Worm (Caenorhabditis elegans): ENCODE data around the gene egl-43.
A peak's percentile ranks its signal among the peaks of the same experiment; 100 is the strongest.

The egl-43 gene

ce11 chrII:9935664-9936063, 19.3 kb upstream of the egl-43 start:
- TF ChIP-seq snpc-4 (tag; optimal IDR thresholded peaks at IDR 0.05) (no peak), irx-1 (tag; optimal IDR thresholded peaks at IDR 0.05) (no peak), C16A3.4 (tag; optimal IDR thresholded peaks at IDR 0.05) (no peak), rnt-1 (tag; optimal IDR thresholded peaks at IDR 0.05) (no peak), lin-13 (GFP tag; optimal IDR thresholded peaks at IDR 0.05) (no peak), nhr-85 (tag) (peak; percentile 62), swsn-7 (tag; optimal IDR thresholded peaks at IDR 0.05) (no peak), tlp-1 (tag; optimal IDR thresholded peaks at IDR 0.05) (no peak)

ce11 chrII:9936859-9937258, 18.1 kb upstream of the egl-43 start, which contains the start of gene C05C10.3:
C05C10.3 (minus strand) TSS chrII:9936893.
- TF ChIP-seq nhr-20 (tag; optimal IDR thresholded peaks at IDR 0.05): no peak
- no peak for TF ChIP-seq fkh-10 (GFP tag; optimal IDR thresholded peaks at IDR 0.05)
- TF ChIP-seq efl-1 (optimal IDR thresholded peaks at IDR 0.05): no peak
- TF ChIP-seq efl-1 (GFP tag; optimal IDR thresholded peaks at IDR 0.05 in 1 of 2): peak in 1 of 2 experiments; percentile 16
- no peak for TF ChIP-seq nhr-84 (tag; optimal IDR thresholded peaks at IDR 0.05)

ce11 chrII:9937611-9938010, 17.4 kb upstream of the egl-43 start:
- peak; percentile 22 for TF ChIP-seq nhr-76 (tag; optimal IDR thresholded peaks at IDR 0.05)
- TF ChIP-seq dpl-1 (GFP tag; optimal IDR thresholded peaks at IDR 0.05): peak; percentile 56 to 71 (median 66)
- TF ChIP-seq pqm-1 (tag; optimal IDR thresholded peaks at IDR 0.05): no peak
- TF ChIP-seq F16B12.6 (tag; optimal IDR thresholded peaks at IDR 0.05): no peak
- TF ChIP-seq zip-4 (GFP tag; optimal IDR thresholded peaks at IDR 0.05): no peak
- TF ChIP-seq blmp-1 (tag; optimal IDR thresholded peaks at IDR 0.05): peak; percentile 97
- TF ChIP-seq elt-3 (tag; optimal IDR thresholded peaks at IDR 0.05): peak in 3 of 6 experiments; percentile 70 to 98 (median 75)
- TF ChIP-seq ceh-88 (GFP tag; IDR thresholded peaks at IDR 0.05): no peak
- peak; percentile 60 for TF ChIP-seq unc-130 (tag; optimal IDR thresholded peaks at IDR 0.05)
- no peak for TF ChIP-seq hlh-4 (tag; optimal IDR thresholded peaks at IDR 0.05)
- TF ChIP-seq egl-27 (tag; optimal IDR thresholded peaks at IDR 0.05): peak; percentile 11 to 75
- TF ChIP-seq sptf-1 (tag; optimal IDR thresholded peaks at IDR 0.05): no peak
- no peak for TF ChIP-seq hlh-17 (GFP tag; optimal IDR thresholded peaks at IDR 0.05; ENCODE audit: borderline replicate concordance)
- TF ChIP-seq lsy-2 (tag; optimal IDR thresholded peaks at IDR 0.05): peak; percentile 80 to 89
- TF ChIP-seq tbx-2 (tag; optimal IDR thresholded peaks at IDR 0.05): peak; percentile 80
- no peak for TF ChIP-seq fkh-10 (GFP tag; optimal IDR thresholded peaks at IDR 0.05)
- peak; percentile 83 for TF ChIP-seq nhr-90 (tag; optimal IDR thresholded peaks at IDR 0.05; ENCODE audit: poor library complexity)
- TF ChIP-seq nhr-19 (GFP tag; conservative IDR thresholded peaks at IDR 0.05): peak; percentile 83
- TF ChIP-seq skn-1 (tag; optimal IDR thresholded peaks at IDR 0.05): peak; percentile 51
- TF ChIP-seq swsn-7 (tag; optimal IDR thresholded peaks at IDR 0.05): peak; percentile 59
- peak; percentile 97 for TF ChIP-seq lin-14 (GFP tag; optimal IDR thresholded peaks at IDR 0.05)
- TF ChIP-seq nhr-71 (tag; optimal IDR thresholded peaks at IDR 0.05): peak; percentile 97
- TF ChIP-seq efl-3 (GFP tag; optimal IDR thresholded peaks at IDR 0.05): no peak
- TF ChIP-seq ama-1 (optimal IDR thresholded peaks at IDR 0.05): peak; percentile 41
- TF ChIP-seq pax-3 (tag; optimal IDR thresholded peaks at IDR 0.05): no peak
- TF ChIP-seq nhr-47 (tag; optimal IDR thresholded peaks at IDR 0.05): peak; percentile 75
- peak; percentile 93 for TF ChIP-seq nhr-85 (tag)
- peak; percentile 66 for TF ChIP-seq lir-3 (tag; optimal IDR thresholded peaks at IDR 0.05; ENCODE audit: poor library complexity)
- TF ChIP-seq nhr-84 (tag; optimal IDR thresholded peaks at IDR 0.05): peak; percentile 37
- no peak; the same call in 1 of the 2 replicates for TF ChIP-seq unc-98 (GFP tag; IDR thresholded peaks at IDR 0.05)
- TF ChIP-seq ceh-8 (GFP tag; optimal IDR thresholded peaks at IDR 0.05): no peak
- TF ChIP-seq vab-15 (tag; optimal IDR thresholded peaks at IDR 0.05): no peak
- no peak for TF ChIP-seq nhr-12 (tag; optimal IDR thresholded peaks at IDR 0.05)
- TF ChIP-seq lin-35 (GFP tag; optimal IDR thresholded peaks at IDR 0.05): peak; percentile 75 to 87
- TF ChIP-seq egl-13 (tag; optimal IDR thresholded peaks at IDR 0.05): no peak
- no peak for TF ChIP-seq ets-5 (GFP tag; IDR thresholded peaks at IDR 0.05)
- TF ChIP-seq nhr-77 (tag; optimal IDR thresholded peaks at IDR 0.05): peak; percentile 78
- TF ChIP-seq lin-13 (GFP tag; optimal IDR thresholded peaks at IDR 0.05): peak; percentile 83
- peak; percentile 87 for TF ChIP-seq mep-1 (tag; optimal IDR thresholded peaks at IDR 0.05)
- no peak for TF ChIP-seq mef-2 (tag; optimal IDR thresholded peaks at IDR 0.05)
- TF ChIP-seq lin-15B (tag; optimal IDR thresholded peaks at IDR 0.05): peak; percentile 11
- peak; percentile 19 for TF ChIP-seq nhr-237 (tag; optimal IDR thresholded peaks at IDR 0.05)
